Worm (Caenorhabditis elegans) whole organism, L1 larva: ENCODE results near the gene lpd-9.

Experiments
- C04F5.9 ChIP-seq: sonication (generic microtip); optimal IDR thresholded peaks from 2 replicates; lab custom pipeline; 2016; ENCODE audit warnings: missing genetic modification characterization, missing compliant biosample characterization
- C16A3.4 ChIP-seq: fragments of 150-350 bp; optimal IDR thresholded peaks from 2 replicates; lab custom pipeline; 2014; ENCODE audit warnings: missing biosample characterization, missing genetic modification characterization
- Y116A8C.19 ChIP-seq: sonication (generic microtip); optimal IDR thresholded peaks from 2 replicates; lab custom pipeline; 2016; ENCODE audit warnings: missing compliant biosample characterization, missing genetic modification characterization, borderline replicate concordance
- aha-1 ChIP-seq: fragments of 150-350 bp; optimal IDR thresholded peaks from 2 replicates; lab custom pipeline; 2014; ENCODE audit warnings: missing biosample characterization, missing genetic modification characterization
- aly-2 ChIP-seq: fragments of 150-350 bp; optimal IDR thresholded peaks from 2 replicates; lab custom pipeline; 2014; ENCODE audit warnings: missing biosample characterization, missing genetic modification characterization
- ama-1 ChIP-seq: fragments of 150-350 bp; optimal IDR thresholded peaks from 2 replicates; lab custom pipeline; 2014
- blmp-1 ChIP-seq: fragments of 150-350 bp; optimal IDR thresholded peaks from 2 replicates; lab custom pipeline; 2014; ENCODE audit warnings: missing biosample characterization, missing genetic modification characterization
- ceh-63 ChIP-seq: fragments of 200-800 bp; sonication (Bioruptor generic); optimal IDR thresholded peaks from 2 replicates; lab custom pipeline; 2018; ENCODE audit warnings: mild to moderate bottlenecking, missing genetic modification characterization, missing compliant biosample characterization
- ceh-8 ChIP-seq: fragments of 200-800 bp; sonication (Bioruptor generic); optimal IDR thresholded peaks from 2 replicates; lab custom pipeline; 2018; ENCODE audit warnings: mild to moderate bottlenecking, missing genetic modification characterization, moderate library complexity, missing compliant biosample characterization
- ceh-88 ChIP-seq: fragments of 200-800 bp; sonication (Bioruptor generic); IDR thresholded peaks from 2 replicates; pipeline ENCODE4 v1.3.6; 2022; ENCODE audit warnings: missing genetic modification characterization, missing compliant biosample characterization
- dpl-1 ChIP-seq, 3 experiments: fragments of 150-350 bp in 2 of 3; sonication (generic microtip) in 1 of 3; optimal IDR thresholded peaks; 2 replicates each; lab custom pipeline; 2014 to 2017; ENCODE audit warnings: missing biosample characterization in 3 of 3, missing genetic modification characterization in 3 of 3, missing genetic modification reagents in 3 of 3
- dsc-1 ChIP-seq: sonication (generic microtip); optimal IDR thresholded peaks from 2 replicates; lab custom pipeline; 2016; ENCODE audit warnings: mild to moderate bottlenecking, missing genetic modification characterization, missing compliant biosample characterization
- efl-1 ChIP-seq, 4 experiments: fragments of 150-350 bp; optimal IDR thresholded peaks in 3 of 4; peaks in 1 of 4; 1 replicate in 1 of 4; 2 replicates in 3 of 4; lab custom pipeline; 2014; ENCODE audit warnings: missing biosample characterization in 2 of 4, missing genetic modification characterization in 2 of 4, missing genetic modification reagents in 2 of 4
- efl-3 ChIP-seq: fragments of 200-800 bp; sonication (Bioruptor generic); optimal IDR thresholded peaks from 2 replicates; lab custom pipeline; 2018; ENCODE audit warnings: mild to moderate bottlenecking, missing genetic modification characterization, missing compliant biosample characterization
- elt-3 ChIP-seq, 6 experiments: fragments of 150-350 bp in 1 of 6; sonication (generic microtip); optimal IDR thresholded peaks; 2 replicates each; lab custom pipeline; 2017 to 2018; ENCODE audit warnings: missing biosample characterization in 6 of 6, missing genetic modification characterization in 6 of 6, inconsistent platforms in 1 of 6
- fkh-10 ChIP-seq: sonication (generic microtip); optimal IDR thresholded peaks from 2 replicates; lab custom pipeline; 2017; ENCODE audit warnings: missing biosample characterization, missing genetic modification reagents, missing genetic modification characterization
- grh-1 ChIP-seq: fragments of 200-800 bp; sonication (Bioruptor generic); IDR thresholded peaks from 2 replicates; pipeline ENCODE4 v1.3.6; 2022; ENCODE audit warnings: missing genetic modification reagents, missing genetic modification characterization, missing compliant biosample characterization
- hlh-17 ChIP-seq: fragments of 200-800 bp; sonication (Bioruptor generic); optimal IDR thresholded peaks from 2 replicates; lab custom pipeline; 2018; ENCODE audit warnings: missing genetic modification characterization, mild to moderate bottlenecking, missing compliant biosample characterization, moderate library complexity, borderline replicate concordance
- hpl-2 ChIP-seq: fragments of 150-350 bp; optimal IDR thresholded peaks from 2 replicates; lab custom pipeline; 2014; ENCODE audit warnings: missing biosample characterization, missing genetic modification reagents, missing genetic modification characterization
- lin-14 ChIP-seq: fragments of 200-800 bp; sonication (Bioruptor generic); optimal IDR thresholded peaks from 2 replicates; lab custom pipeline; 2018; ENCODE audit warnings: mild to moderate bottlenecking, missing genetic modification characterization, moderate library complexity, missing compliant biosample characterization
- lin-15B ChIP-seq: fragments of 150-350 bp; sonication (generic microtip); optimal IDR thresholded peaks from 3 replicates; lab custom pipeline; 2014; ENCODE audit warnings: missing biosample characterization, missing genetic modification characterization
- lin-35 ChIP-seq, 2 experiments: fragments of 150-350 bp; optimal IDR thresholded peaks; 2 replicates each; lab custom pipeline; 2014; ENCODE audit warnings: missing biosample characterization in 2 of 2, missing genetic modification characterization in 2 of 2, missing genetic modification reagents in 2 of 2
- lir-3 ChIP-seq: sonication (generic microtip); optimal IDR thresholded peaks from 2 replicates; lab custom pipeline; 2016; ENCODE audit warnings: mild to moderate bottlenecking, missing genetic modification characterization, moderate library complexity, missing compliant biosample characterization; ENCODE audit not compliant: poor library complexity
- lsy-2 ChIP-seq, 2 experiments: fragments of 150-350 bp; optimal IDR thresholded peaks; 2 replicates each; lab custom pipeline; 2014; ENCODE audit warnings: missing biosample characterization in 2 of 2, missing genetic modification characterization in 2 of 2
- mab-9 ChIP-seq: fragments of 200-800 bp; sonication (Bioruptor generic); IDR thresholded peaks from 2 replicates; pipeline ENCODE4 v1.3.6; 2022; ENCODE audit warnings: missing genetic modification reagents, missing genetic modification characterization, missing compliant biosample characterization
- mdl-1 ChIP-seq, 2 experiments: fragments of 150-350 bp; optimal IDR thresholded peaks; 2 replicates each; lab custom pipeline; 2014 to 2017; ENCODE audit warnings: missing biosample characterization in 2 of 2, missing genetic modification characterization in 2 of 2, inconsistent platforms in 1 of 2
- mef-2 ChIP-seq: fragments of 150-350 bp; optimal IDR thresholded peaks from 2 replicates; lab custom pipeline; 2014; ENCODE audit warnings: missing biosample characterization, missing genetic modification characterization
- mep-1 ChIP-seq: fragments of 150-350 bp; optimal IDR thresholded peaks from 2 replicates; lab custom pipeline; 2014; ENCODE audit warnings: missing biosample characterization, missing genetic modification characterization
- nhr-11 ChIP-seq: fragments of 150-350 bp; optimal IDR thresholded peaks from 2 replicates; lab custom pipeline; 2014; ENCODE audit warnings: missing biosample characterization, missing genetic modification characterization
- nhr-20 ChIP-seq: sonication (generic microtip); optimal IDR thresholded peaks from 2 replicates; lab custom pipeline; 2016; ENCODE audit warnings: mild to moderate bottlenecking, missing genetic modification characterization, missing compliant biosample characterization
- nhr-237 ChIP-seq: fragments of 150-350 bp; optimal IDR thresholded peaks from 2 replicates; lab custom pipeline; 2014; ENCODE audit warnings: missing biosample characterization, missing genetic modification characterization
- nhr-71 ChIP-seq: sonication (generic microtip); optimal IDR thresholded peaks from 2 replicates; lab custom pipeline; 2016; ENCODE audit warnings: mild to moderate bottlenecking, missing genetic modification characterization, moderate library complexity, missing compliant biosample characterization
- nhr-76 ChIP-seq: sonication (generic microtip); optimal IDR thresholded peaks from 2 replicates; lab custom pipeline; 2017; ENCODE audit warnings: missing biosample characterization, missing genetic modification characterization
- nhr-84 ChIP-seq: sonication (generic microtip); optimal IDR thresholded peaks from 2 replicates; lab custom pipeline; 2017; ENCODE audit warnings: missing biosample characterization, missing genetic modification characterization
- nhr-85 ChIP-seq: sonication (generic microtip); peaks from one replicate; lab custom pipeline; 2016; ENCODE audit warnings: missing genetic modification characterization, inconsistent platforms, missing compliant biosample characterization
- pag-3 ChIP-seq: sonication (generic microtip); optimal IDR thresholded peaks from 2 replicates; lab custom pipeline; 2017; ENCODE audit warnings: missing genetic modification characterization, mild to moderate bottlenecking, missing compliant biosample characterization, antibody characterized with exemption, borderline replicate concordance; ENCODE audit not compliant: insufficient read depth
- pax-3 ChIP-seq: fragments of 200-800 bp; sonication (Bioruptor generic); optimal IDR thresholded peaks from 2 replicates; lab custom pipeline; 2018; ENCODE audit warnings: mild to moderate bottlenecking, missing genetic modification characterization, moderate library complexity, missing compliant biosample characterization
- pqm-1 ChIP-seq: sonication (generic microtip); optimal IDR thresholded peaks from 3 replicates; lab custom pipeline; 2017; ENCODE audit warnings: missing biosample characterization, missing genetic modification characterization
- rnt-1 ChIP-seq: sonication (generic microtip); optimal IDR thresholded peaks from 2 replicates; lab custom pipeline; 2016; ENCODE audit warnings: mild to moderate bottlenecking, missing genetic modification characterization, moderate library complexity, missing compliant biosample characterization
- skn-1 ChIP-seq: fragments of 150-350 bp; optimal IDR thresholded peaks from 2 replicates; lab custom pipeline; 2014; ENCODE audit warnings: missing biosample characterization, missing genetic modification characterization
- snpc-4 ChIP-seq: fragments of 150-350 bp; optimal IDR thresholded peaks from 2 replicates; lab custom pipeline; 2014; ENCODE audit warnings: missing biosample characterization, missing genetic modification characterization
- snu-23 ChIP-seq: sonication (generic microtip); optimal IDR thresholded peaks from 2 replicates; lab custom pipeline; 2016; ENCODE audit warnings: missing genetic modification characterization, missing compliant biosample characterization
- sptf-1 ChIP-seq: fragments of 150-350 bp; optimal IDR thresholded peaks from 2 replicates; lab custom pipeline; 2014; ENCODE audit warnings: missing biosample characterization, missing genetic modification characterization
- swsn-7 ChIP-seq: sonication (generic microtip); optimal IDR thresholded peaks from 2 replicates; lab custom pipeline; 2016; ENCODE audit warnings: missing genetic modification characterization, missing compliant biosample characterization
- unc-130 ChIP-seq: fragments of 150-350 bp; optimal IDR thresholded peaks from 2 replicates; lab custom pipeline; 2017; ENCODE audit warnings: missing biosample characterization, missing genetic modification characterization, inconsistent platforms
- unc-62 ChIP-seq: fragments of 150-350 bp; optimal IDR thresholded peaks from 2 replicates; lab custom pipeline; 2014; ENCODE audit warnings: missing biosample characterization, missing genetic modification reagents, missing genetic modification characterization
- unc-98 ChIP-seq: fragments of 200-800 bp; sonication (Bioruptor generic); IDR thresholded peaks from 2 replicates; pipeline ENCODE4 v1.3.6; 2022; ENCODE audit warnings: missing genetic modification characterization, missing compliant biosample characterization
- xbp-1 ChIP-seq: sonication (generic microtip); optimal IDR thresholded peaks from 2 replicates; lab custom pipeline; 2016; ENCODE audit warnings: missing genetic modification characterization, missing compliant biosample characterization
- zip-4 ChIP-seq: fragments of 200-800 bp; sonication (Bioruptor generic); optimal IDR thresholded peaks from 2 replicates; lab custom pipeline; 2018; ENCODE audit warnings: mild to moderate bottlenecking, missing genetic modification characterization, moderate library complexity, missing compliant biosample characterization
- ztf-11 ChIP-seq, 2 experiments: sonication (generic microtip); optimal IDR thresholded peaks; 2 replicates each; lab custom pipeline; 2016 to 2017; ENCODE audit warnings: missing genetic modification characterization in 2 of 2, missing biosample characterization in 1 of 2, missing compliant biosample characterization in 1 of 2

The lpd-9 gene

ce11 chrV:10536095-10536691, 42.9 kb upstream of the lpd-9 start, which contains the start of gene ppm-1.A:
Gene ppm-1.A (minus strand): TSS chrV:10536388.
- TF ChIP-seq grh-1 (GFP tag; lab: Robert Waterston, UW) (no peak), unc-130 (tag; lab: Kevin White, UChicago) (no peak), snpc-4 (tag; lab: Kevin White, UChicago) (no peak), skn-1 (tag; lab: Kevin White, UChicago) (peak; percentile 8), hlh-17 (GFP tag; lab: Kevin White, UChicago) (no peak), aha-1 (tag; lab: Kevin White, UChicago) (no peak), dpl-1 (GFP tag; optimal IDR thresholded peaks at IDR 0.05; lab: Kevin White, UChicago) (peak in 1 of 3 experiments; percentile 50), nhr-71 (peak; percentile 57), blmp-1 (tag; lab: Kevin White, UChicago) (peak; percentile 73), dsc-1 (tag; lab: Kevin White, UChicago) (no peak), lir-3 (peak; percentile 10), nhr-237 (tag; lab: Kevin White, UChicago) (no peak), Y116A8C.19 (tag; lab: Kevin White, UChicago) (no peak), hpl-2 (GFP tag; lab: Kevin White, UChicago) (no peak), efl-1 (optimal IDR thresholded peaks at IDR 0.05; lab: Kevin White, UChicago) (peak in 1 of 2 experiments; percentile 7), efl-1 (GFP tag; optimal IDR thresholded peaks at IDR 0.05 in 1 of 2; lab: Kevin White, UChicago) (peak in 1 of 2 experiments; percentile 83), C04F5.9 (no peak), sptf-1 (tag; lab: Kevin White, UChicago) (no peak), nhr-11 (tag; lab: Kevin White, UChicago) (no peak), ceh-8 (GFP tag; lab: Kevin White, UChicago) (no peak), mdl-1 (tag; optimal IDR thresholded peaks at IDR 0.05; lab: Kevin White, UChicago) (peak in 1 of 2 experiments; percentile 22), snu-23 (GFP tag; lab: Kevin White, UChicago) (peak; percentile 45), unc-98 (GFP tag; lab: Robert Waterston, UW) (no peak), lsy-2 (tag; optimal IDR thresholded peaks at IDR 0.05; lab: Kevin White, UChicago) (peak; percentile 1 to 28), aly-2 (no peak), pax-3 (tag; lab: Kevin White, UChicago) (no peak), lin-35 (GFP tag; optimal IDR thresholded peaks at IDR 0.05; lab: Kevin White, UChicago) (peak in 1 of 2 experiments; percentile 44), lin-14 (GFP tag; lab: Kevin White, UChicago) (peak; percentile 54), nhr-85 (peak; percentile 60), rnt-1 (tag; lab: Kevin White, UChicago) (peak; percentile 1), C16A3.4 (tag; lab: Kevin White, UChicago) (no peak), unc-62 (no peak), swsn-7 (no peak), nhr-84 (tag; lab: Kevin White, UChicago) (no peak), ama-1 (lab: Kevin White, UChicago) (peak; percentile 28), ceh-88 (no peak), pqm-1 (tag; lab: Kevin White, UChicago) (no peak), nhr-20 (tag; lab: Kevin White, UChicago) (peak; percentile 70), fkh-10 (GFP tag; lab: Kevin White, UChicago) (no peak), mab-9 (no peak), elt-3 (tag; optimal IDR thresholded peaks at IDR 0.05; lab: Kevin White, UChicago) (peak in 2 of 6 experiments; percentile 14 to 60), mep-1 (peak; percentile 29)

- peak; percentile 95 for TF ChIP-seq nhr-20 (tag; lab: Kevin White, UChicago)
- TF ChIP-seq unc-62 = no peak
- no peak for TF ChIP-seq efl-3 (GFP tag; lab: Kevin White, UChicago)
- peak; percentile 72 for TF ChIP-seq mef-2 (tag; lab: Kevin White, UChicago)
- no peak for TF ChIP-seq Y116A8C.19 (tag; lab: Kevin White, UChicago)
- TF ChIP-seq xbp-1 (tag; lab: Kevin White, UChicago) = peak; percentile 94
- TF ChIP-seq nhr-76 (tag; lab: Kevin White, UChicago) = no peak
- TF ChIP-seq blmp-1 (tag; lab: Kevin White, UChicago) = peak; percentile 92
- TF ChIP-seq pag-3 = no peak
- peak; percentile 79 for TF ChIP-seq lin-15B
- TF ChIP-seq lin-35 (GFP tag; optimal IDR thresholded peaks at IDR 0.05; lab: Kevin White, UChicago) = peak; percentile 97 to 98
- peak in 1 of 2 experiments; percentile 80 for TF ChIP-seq ztf-11 (tag; optimal IDR thresholded peaks at IDR 0.05; lab: Kevin White, UChicago)
- no peak for TF ChIP-seq ceh-63 (GFP tag; lab: Kevin White, UChicago)
- TF ChIP-seq lir-3 = peak; percentile 86
- TF ChIP-seq sptf-1 (tag; lab: Kevin White, UChicago) = no peak
- peak; percentile 74 for TF ChIP-seq zip-4 (GFP tag; lab: Kevin White, UChicago)
- peak; percentile 95 for TF ChIP-seq snu-23 (GFP tag; lab: Kevin White, UChicago)
- TF ChIP-seq unc-130 (tag; lab: Kevin White, UChicago) = peak; percentile 84
Measured at ce11 chrV:10536808-10537207, 42.3 kb upstream of the lpd-9 start.
